Fruit fly (Drosophila melanogaster): Measurements from ENCODE around the gene betaCOP.
A peak's percentile ranks its signal among the peaks of the same experiment; 100 is the strongest.

Gene betaCOP

dm6 chrX:18366033-18366850, 18.8 kb downstream of the betaCOP start, which contains the start of gene CrebB (continued):
- TF ChIP-seq Dad (GFP tag; optimal IDR thresholded peaks at IDR 0.05) = peak; percentile 2
- TF ChIP-seq H15 (GFP tag; IDR thresholded peaks at IDR 0.05) = no peak
- TF ChIP-seq Vsx1 (GFP tag; optimal IDR thresholded peaks at IDR 0.05) = peak; percentile 54
- TF ChIP-seq run (tag; optimal IDR thresholded peaks at IDR 0.05) = no peak
- TF ChIP-seq mirr (GFP tag; optimal IDR thresholded peaks at IDR 0.05) = peak; percentile 88
- TF ChIP-seq jumu (GFP tag; optimal IDR thresholded peaks at IDR 0.05) = peak; percentile 11
- no peak for TF ChIP-seq odd (GFP tag; optimal IDR thresholded peaks at IDR 0.05)
- peak; percentile 5 for TF ChIP-seq pzg (GFP tag; optimal IDR thresholded peaks at IDR 0.05)
- peak; percentile 5 to 25 for TF ChIP-seq bsh (GFP tag; optimal IDR thresholded peaks at IDR 0.05)
- peak; percentile 39 for TF ChIP-seq CG8290 (GFP tag; optimal IDR thresholded peaks at IDR 0.05)
- peak; percentile 64 to 80 for TF ChIP-seq CG8290 (tag; optimal IDR thresholded peaks at IDR 0.05)
- 0 out of 2 replicates have a peak, but pooled peaks have one; percentile 5 for TF ChIP-seq wdn (GFP tag; IDR thresholded peaks at IDR 0.05)
- TF ChIP-seq oc (tag; optimal IDR thresholded peaks at IDR 0.05) = peak; percentile 82
- peak; percentile 71; the same call in 1 of the 3 replicates for TF ChIP-seq CG2199 (GFP tag; IDR thresholded peaks at IDR 0.05)
- no peak for TF ChIP-seq esg (GFP tag; conservative IDR thresholded peaks at IDR 0.05)
- peak; percentile 21 for TF ChIP-seq CG15269 (tag; optimal IDR thresholded peaks at IDR 0.05)
- TF ChIP-seq CG9817 (tag; optimal IDR thresholded peaks at IDR 0.05) = peak; percentile 21
- TF ChIP-seq D19B (GFP tag; optimal IDR thresholded peaks at IDR 0.05) = no peak
- peak; percentile 34 for TF ChIP-seq CrebB (tag; optimal IDR thresholded peaks at IDR 0.05)
- peak; percentile 18 for TF ChIP-seq NfI (GFP tag; optimal IDR thresholded peaks at IDR 0.05)
- no peak for TF ChIP-seq twi (tag; optimal IDR thresholded peaks at IDR 0.05)
- peak; percentile 49 for TF ChIP-seq cwo (GFP tag; optimal IDR thresholded peaks at IDR 0.05)
- peak; percentile 45 for TF ChIP-seq Fer1 (GFP tag; optimal IDR thresholded peaks at IDR 0.05)
- peak; percentile 46 for TF ChIP-seq CG17912 (GFP tag; optimal IDR thresholded peaks at IDR 0.05)
- no peak for TF ChIP-seq Myb (GFP tag; optimal IDR thresholded peaks at IDR 0.05)
- no peak for TF ChIP-seq CG12104 (GFP tag; optimal IDR thresholded peaks at IDR 0.05)
- TF ChIP-seq ranshi (GFP tag; IDR thresholded peaks at IDR 0.05) = no peak
- TF ChIP-seq CG13624 (GFP tag; optimal IDR thresholded peaks at IDR 0.05) = peak; percentile 89
- no peak for TF ChIP-seq bcd (GFP tag; optimal IDR thresholded peaks at IDR 0.05)
- peak; percentile 2 for TF ChIP-seq scrt (GFP tag; optimal IDR thresholded peaks at IDR 0.05)
- peak; percentile 97 for TF ChIP-seq CG10543 (GFP tag; optimal IDR thresholded peaks at IDR 0.05)
- TF ChIP-seq CG8478 (optimal IDR thresholded peaks at IDR 0.05) = peak; percentile 97
- TF ChIP-seq CG12769 (tag; optimal IDR thresholded peaks at IDR 0.05) = peak; percentile 90
- TF ChIP-seq luna (GFP tag; optimal IDR thresholded peaks at IDR 0.05) = no peak
- peak; percentile 12 for TF ChIP-seq HHEX (GFP tag; optimal IDR thresholded peaks at IDR 0.05)
- TF ChIP-seq ci (GFP tag; IDR thresholded peaks at IDR 0.05) = peak; percentile 61; the same call in 1 of the 3 replicates
- peak; percentile 82 for TF ChIP-seq Rfx (GFP tag; IDR thresholded peaks at IDR 0.05)
- TF ChIP-seq CG3281 (GFP tag; optimal IDR thresholded peaks at IDR 0.05) = peak; percentile 29
- peak in 1 of 2 experiments; percentile 86 for TF ChIP-seq crp (GFP tag; optimal IDR thresholded peaks at IDR 0.05)
- TF ChIP-seq CG15601 (tag; optimal IDR thresholded peaks at IDR 0.05) = no peak
- TF ChIP-seq exex (tag; optimal IDR thresholded peaks at IDR 0.05) = peak; percentile 75
- TF ChIP-seq Hr78 (GFP tag; optimal IDR thresholded peaks at IDR 0.05) = peak in 1 of 2 experiments; percentile 91
